Fruit fly (Drosophila melanogaster) whole organism, embryonic: ENCODE measurements around the gene E2f2.

Experiments
- Ada2b ChIP-seq: fragments of 200-800 bp; sonication (Bioruptor generic); IDR thresholded peaks from 2 replicates; pipeline ENCODE4 v1.3.6; 2022; ENCODE audit warnings: missing biosample characterization, missing genetic modification characterization
- Aef1 ChIP-seq: fragments of 200-800 bp; sonication (Bioruptor generic); IDR thresholded peaks from 3 replicates; pipeline ENCODE4 v1.3.6; 2022; ENCODE audit warnings: missing biosample characterization, missing genetic modification characterization
- Bgb ChIP-seq: fragments of 200-800 bp; sonication (Bioruptor generic); IDR thresholded peaks from 2 replicates; pipeline ENCODE4 v1.3.6; 2022; ENCODE audit warnings: missing biosample characterization, missing genetic modification characterization; ENCODE audit not compliant: partially characterized antibody
- BtbVII ChIP-seq: fragments of 200-800 bp; sonication (Bioruptor generic); optimal IDR thresholded peaks from 3 replicates; lab custom pipeline; 2017; ENCODE audit warnings: missing biosample characterization, mild to moderate bottlenecking, missing genetic modification characterization
- Bteb2 ChIP-seq: fragments of 200-800 bp; sonication (Bioruptor generic); optimal IDR thresholded peaks from 2 replicates; lab custom pipeline; 2016; ENCODE audit warnings: missing biosample characterization, missing genetic modification characterization
- CG11093 ChIP-seq: fragments of 200-800 bp; sonication (Bioruptor generic); IDR thresholded peaks from 3 replicates; pipeline ENCODE4 v1.3.6; 2022; ENCODE audit warnings: missing biosample characterization, missing genetic modification characterization
- CG1233 ChIP-seq: fragments of 200-800 bp; sonication (Bioruptor generic); optimal IDR thresholded peaks from 4 replicates; lab custom pipeline; 2018; ENCODE audit warnings: missing biosample characterization, mild to moderate bottlenecking, missing genetic modification characterization
- CG13287 ChIP-seq: fragments of 200-800 bp; sonication (Bioruptor generic); IDR thresholded peaks from 2 replicates; pipeline ENCODE4 v1.3.6; 2022; ENCODE audit warnings: missing biosample characterization, missing genetic modification characterization; ENCODE audit not compliant: partially characterized antibody
- CG13624 ChIP-seq: fragments of 200-800 bp; sonication (Bioruptor generic); optimal IDR thresholded peaks from 2 replicates; lab custom pipeline; 2016; ENCODE audit warnings: missing biosample characterization, missing genetic modification characterization
- CG14860 ChIP-seq: fragments of 200-800 bp; sonication (Bioruptor generic); IDR thresholded peaks from 3 replicates; pipeline ENCODE4 v1.3.6; 2022; ENCODE audit warnings: missing biosample characterization, missing genetic modification characterization; ENCODE audit not compliant: partially characterized antibody
- CG1832 ChIP-seq: fragments of 200-800 bp; sonication (Bioruptor generic); optimal IDR thresholded peaks from 2 replicates; lab custom pipeline; 2017; ENCODE audit warnings: missing biosample characterization, mild to moderate bottlenecking, missing genetic modification characterization, inconsistent platforms
- CG18619 ChIP-seq: fragments of 200-800 bp; sonication (Bioruptor generic); optimal IDR thresholded peaks from 3 replicates; lab custom pipeline; 2017; ENCODE audit warnings: missing biosample characterization, mild to moderate bottlenecking, missing genetic modification characterization
- CG2116 ChIP-seq: fragments of 200-800 bp; sonication (Bioruptor generic); optimal IDR thresholded peaks from 3 replicates; lab custom pipeline; 2018; ENCODE audit warnings: missing biosample characterization, mild to moderate bottlenecking, missing genetic modification characterization
- CG2120 ChIP-seq: fragments of 200-800 bp; sonication (Bioruptor generic); optimal IDR thresholded peaks from 3 replicates; lab custom pipeline; 2016; ENCODE audit warnings: missing biosample characterization, missing genetic modification characterization
- CG2199 ChIP-seq: fragments of 200-800 bp; sonication (Bioruptor generic); IDR thresholded peaks from 3 replicates; pipeline ENCODE4 v1.3.6; 2022; ENCODE audit warnings: missing biosample characterization, missing genetic modification characterization
- CG30431 ChIP-seq: fragments of 200-800 bp; sonication (Bioruptor generic); optimal IDR thresholded peaks from 2 replicates; lab custom pipeline; 2017; ENCODE audit warnings: missing biosample characterization, missing genetic modification characterization
- CG31365 ChIP-seq: fragments of 200-800 bp; sonication (Bioruptor generic); optimal IDR thresholded peaks from 2 replicates; lab custom pipeline; 2018; ENCODE audit warnings: missing biosample characterization, mild to moderate bottlenecking, missing genetic modification characterization
- CG34224 ChIP-seq: fragments of 200-800 bp; sonication (Bioruptor generic); IDR thresholded peaks from 3 replicates; pipeline ENCODE4 v1.3.6; 2022; ENCODE audit warnings: missing biosample characterization, missing genetic modification characterization; ENCODE audit not compliant: partially characterized antibody
- CG3838 ChIP-seq: fragments of 200-800 bp; sonication (Bioruptor generic); optimal IDR thresholded peaks from 3 replicates; lab custom pipeline; 2016; ENCODE audit warnings: missing biosample characterization, missing genetic modification characterization
- CG6765 ChIP-seq: fragments of 200-800 bp; sonication (Bioruptor generic); optimal IDR thresholded peaks from 3 replicates; lab custom pipeline; 2017; ENCODE audit warnings: missing biosample characterization, mild to moderate bottlenecking, missing genetic modification characterization
- CG7987 ChIP-seq: fragments of 200-800 bp; sonication (Bioruptor generic); optimal IDR thresholded peaks from 2 replicates; lab custom pipeline; 2018; ENCODE audit warnings: missing biosample characterization, mild to moderate bottlenecking, missing genetic modification characterization, moderate library complexity
- CG9609 ChIP-seq: fragments of 200-800 bp; sonication (Bioruptor generic); optimal IDR thresholded peaks from 3 replicates; lab custom pipeline; 2016; ENCODE audit warnings: missing biosample characterization, missing genetic modification characterization
- CG9727 ChIP-seq: fragments of 200-800 bp; sonication (Bioruptor generic); optimal IDR thresholded peaks from 3 replicates; lab custom pipeline; 2017; ENCODE audit warnings: missing biosample characterization, mild to moderate bottlenecking, missing genetic modification characterization
- D ChIP-seq, 2 experiments: fragments of 200-800 bp in 1 of 2; fragments of >200 bp in 1 of 2; sonication (Bioruptor generic) in 1 of 2; optimal IDR thresholded peaks; 2 replicates in 1 of 2; 3 replicates in 1 of 2; lab custom pipeline; 2017; ENCODE audit warnings: mild to moderate bottlenecking in 1 of 2, missing biosample characterization in 1 of 2, missing genetic modification characterization in 1 of 2, missing genetic modification reagents in 1 of 2
- Dp ChIP-seq: fragments of 200-800 bp; sonication (Bioruptor generic); optimal IDR thresholded peaks from 2 replicates; lab custom pipeline; 2018; ENCODE audit warnings: missing biosample characterization, mild to moderate bottlenecking, missing genetic modification characterization, moderate library complexity
- E2f1 ChIP-seq: fragments of 200-800 bp; sonication (Bioruptor generic); IDR thresholded peaks from 2 replicates; pipeline ENCODE4 v1.3.6; 2022; ENCODE audit warnings: missing biosample characterization, missing genetic modification characterization
- Eip74EF ChIP-seq, 2 experiments: fragments of 200-800 bp in 1 of 2; fragments of >200 bp in 1 of 2; sonication (Bioruptor generic) in 1 of 2; optimal IDR thresholded peaks; 2 replicates each; lab custom pipeline; 2017 to 2019; ENCODE audit warnings: missing biosample characterization in 2 of 2, missing genetic modification characterization in 2 of 2, mild to moderate bottlenecking in 1 of 2, moderate library complexity in 1 of 2
- Ets65A ChIP-seq: fragments of 200-800 bp; sonication (Bioruptor generic); peaks from one replicate; lab custom pipeline; 2016; ENCODE audit warnings: missing biosample characterization, missing genetic modification characterization
- Nf-YA ChIP-seq: fragments of 200-800 bp; sonication (Bioruptor generic); IDR thresholded peaks from 2 replicates; pipeline ENCODE4 v1.3.6; 2022; ENCODE audit warnings: missing biosample characterization, missing genetic modification characterization
- Sox100B ChIP-seq: fragments of 200-800 bp; sonication (Bioruptor generic); optimal IDR thresholded peaks from 3 replicates; lab custom pipeline; 2018; ENCODE audit warnings: missing biosample characterization, mild to moderate bottlenecking, missing genetic modification characterization
- Spps ChIP-seq: fragments of 200-800 bp; sonication (Bioruptor generic); optimal IDR thresholded peaks from 2 replicates; lab custom pipeline; 2018; ENCODE audit warnings: missing biosample characterization, mild to moderate bottlenecking, missing genetic modification characterization
- Usf ChIP-seq: fragments of 200-800 bp; sonication (Bioruptor generic); optimal IDR thresholded peaks from 2 replicates; lab custom pipeline; 2017; ENCODE audit warnings: missing genotype, missing biosample characterization, missing genetic modification characterization
- abd-A ChIP-seq: fragments of 200-800 bp; sonication (Bioruptor generic); optimal IDR thresholded peaks from 3 replicates; lab custom pipeline; 2019; ENCODE audit warnings: missing biosample characterization, mild to moderate bottlenecking, missing genetic modification characterization, moderate library complexity
- amos ChIP-seq: fragments of 200-800 bp; sonication (Bioruptor generic); IDR thresholded peaks from 2 replicates; pipeline ENCODE4 v1.3.6; 2022; ENCODE audit warnings: missing biosample characterization, missing genetic modification characterization; ENCODE audit not compliant: partially characterized antibody
- caup ChIP-seq: fragments of 200-800 bp; sonication (Bioruptor generic); optimal IDR thresholded peaks from 3 replicates; lab custom pipeline; 2017; ENCODE audit warnings: missing biosample characterization, mild to moderate bottlenecking, missing genetic modification characterization, moderate library complexity; ENCODE audit not compliant: severe bottlenecking
- crc ChIP-seq: fragments of 200-800 bp; sonication (Bioruptor generic); optimal IDR thresholded peaks from 2 replicates; lab custom pipeline; 2016; ENCODE audit warnings: missing biosample characterization, missing genetic modification characterization
- dmrt11E ChIP-seq: fragments of 200-800 bp; sonication (Bioruptor generic); optimal IDR thresholded peaks from 3 replicates; lab custom pipeline; 2018; ENCODE audit warnings: missing biosample characterization, mild to moderate bottlenecking, missing genetic modification characterization, moderate library complexity
- dmrt99B ChIP-seq: fragments of 200-800 bp; sonication (Bioruptor generic); optimal IDR thresholded peaks from 2 replicates; lab custom pipeline; 2018; ENCODE audit warnings: missing biosample characterization, mild to moderate bottlenecking, missing genetic modification characterization, moderate library complexity
- hb ChIP-seq: fragments of 200-800 bp; sonication (Bioruptor generic); IDR thresholded peaks from 3 replicates; pipeline ENCODE4 v1.3.6; 2022; ENCODE audit warnings: missing biosample characterization, missing genetic modification characterization; ENCODE audit not compliant: partially characterized antibody
- insv ChIP-seq, 2 experiments: fragments of 200-800 bp; sonication (Bioruptor generic); optimal IDR thresholded peaks; 3 replicates each; lab custom pipeline; 2016 to 2018; ENCODE audit warnings: missing biosample characterization in 2 of 2, missing genetic modification characterization in 2 of 2
- kah ChIP-seq: fragments of 200-800 bp; sonication (Bioruptor generic); optimal IDR thresholded peaks from 2 replicates; lab custom pipeline; 2018; ENCODE audit warnings: missing biosample characterization, mild to moderate bottlenecking, missing genetic modification characterization
- pfk ChIP-seq: fragments of 200-800 bp; sonication (Bioruptor generic); optimal IDR thresholded peaks from 2 replicates; lab custom pipeline; 2018; ENCODE audit warnings: missing biosample characterization, mild to moderate bottlenecking, missing genetic modification characterization, moderate library complexity
- ro ChIP-seq: fragments of 200-800 bp; sonication (Bioruptor generic); IDR thresholded peaks from 2 replicates; pipeline ENCODE4 v1.3.6; 2022; ENCODE audit warnings: missing biosample characterization, missing genetic modification characterization
- shn ChIP-seq: fragments of 200-800 bp; sonication (Bioruptor generic); optimal IDR thresholded peaks from 3 replicates; lab custom pipeline; 2016; ENCODE audit warnings: missing biosample characterization, missing genetic modification characterization
- slou ChIP-seq: fragments of 200-800 bp; sonication (Bioruptor generic); optimal IDR thresholded peaks from 3 replicates; lab custom pipeline; 2016; ENCODE audit warnings: missing biosample characterization, missing genetic modification characterization
- sna ChIP-seq: fragments of 200-800 bp; sonication (Bioruptor generic); IDR thresholded peaks from 2 replicates; pipeline ENCODE4 v1.3.6; 2022; ENCODE audit warnings: missing biosample characterization, missing genetic modification characterization; ENCODE audit not compliant: partially characterized antibody
- tin ChIP-seq: fragments of 200-800 bp; sonication (Bioruptor generic); optimal IDR thresholded peaks from 3 replicates; lab custom pipeline; 2016; ENCODE audit warnings: missing biosample characterization, missing genetic modification characterization
- tio ChIP-seq: fragments of 200-800 bp; sonication (Bioruptor generic); optimal IDR thresholded peaks from 2 replicates; lab custom pipeline; 2017; ENCODE audit warnings: missing biosample characterization, missing genetic modification characterization, inconsistent platforms
- zen ChIP-seq: fragments of 200-800 bp; sonication (Bioruptor generic); optimal IDR thresholded peaks from 3 replicates; lab custom pipeline; 2018; ENCODE audit warnings: missing biosample characterization, mild to moderate bottlenecking, missing genetic modification characterization, moderate library complexity

E2f2 gene

DNA sequence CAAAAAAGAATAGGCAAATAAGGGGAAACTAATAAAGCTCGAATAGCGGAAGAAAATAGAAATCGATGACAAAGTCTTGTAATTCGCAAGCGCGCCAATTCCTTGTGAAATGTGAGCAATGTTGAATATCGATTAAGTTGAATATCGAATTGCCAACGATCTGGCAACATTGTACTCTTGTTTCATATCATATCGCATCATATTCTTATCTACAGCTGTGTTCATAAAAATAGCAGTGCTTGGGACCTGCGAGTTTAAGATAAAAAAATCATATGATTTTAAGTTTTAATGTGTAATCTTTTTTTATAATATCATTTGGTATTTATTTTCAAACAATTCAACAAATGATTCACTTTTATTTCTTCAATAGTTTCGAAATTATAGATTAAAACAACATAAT, 7.5 kb downstream of the E2f2 start (continued):
- TF ChIP-seq Eip74EF (GFP tag; optimal IDR thresholded peaks at IDR 0.05; lab: Kevin White, UChicago) (peak in 1 of 2 experiments; percentile 48), sna (no peak; the same call in 1 of the 2 replicates), Bteb2 (GFP tag; lab: Kevin White, UChicago) (peak; percentile 53), Usf (GFP tag; lab: Kevin White, UChicago) (no peak), dmrt99B (tag; lab: Kevin White, UChicago) (peak; percentile 63), crc (GFP tag; lab: Kevin White, UChicago) (no peak), CG3838 (GFP tag; lab: Kevin White, UChicago) (no peak), abd-A (tag; lab: Kevin White, UChicago) (no peak), slou (GFP tag; lab: Kevin White, UChicago) (peak; percentile 31), CG7987 (no peak), CG1233 (GFP tag; lab: Kevin White, UChicago) (peak; percentile 27), Bgb (GFP tag; lab: Robert Waterston, UW) (peak; percentile 72; the same call in 1 of the 2 replicates), zen (tag; lab: Kevin White, UChicago) (peak; percentile 3), Aef1 (peak; percentile 32; the same call in 1 of the 3 replicates), CG2199 (GFP tag; lab: Robert Waterston, UW) (no peak; the same call in 2 of the 3 replicates), amos (GFP tag; lab: Robert Waterston, UW) (peak; percentile 74), CG11093 (GFP tag; lab: Robert Waterston, UW) (no peak), CG18619 (GFP tag; lab: Kevin White, UChicago) (no peak), Ada2b (GFP tag; lab: Robert Waterston, UW) (peak; percentile 55), Ets65A (no peak), CG2120 (GFP tag; lab: Kevin White, UChicago) (peak; percentile 65), CG9609 (GFP tag; lab: Kevin White, UChicago) (no peak), caup (GFP tag; lab: Kevin White, UChicago) (no peak), CG9727 (GFP tag; lab: Kevin White, UChicago) (peak; percentile 56), CG2116 (GFP tag; lab: Kevin White, UChicago) (peak; percentile 93), CG14860 (GFP tag; lab: Robert Waterston, UW) (peak; percentile 35; the same call in 2 of the 3 replicates), CG34224 (GFP tag; lab: Robert Waterston, UW) (peak; percentile 80), CG31365 (no peak), Spps (tag; lab: Kevin White, UChicago) (peak; percentile 47), CG1832 (no peak), D (optimal IDR thresholded peaks at IDR 0.05; lab: Kevin White, UChicago) (no peak), D (GFP tag; optimal IDR thresholded peaks at IDR 0.05; lab: Kevin White, UChicago) (no peak), hb (GFP tag; lab: Robert Waterston, UW) (peak; percentile 69; the same call in 2 of the 3 replicates), CG30431 (GFP tag; lab: Kevin White, UChicago) (no peak), kah (no peak), shn (GFP tag; lab: Kevin White, UChicago) (no peak), CG13624 (no peak), CG13287 (GFP tag; lab: Robert Waterston, UW) (peak; percentile 86), tin (GFP tag; lab: Kevin White, UChicago) (peak; percentile 37), Sox100B (GFP tag; lab: Kevin White, UChicago) (peak; percentile 47), insv (GFP tag; optimal IDR thresholded peaks at IDR 0.05; lab: Kevin White, UChicago) (no peak), pfk (no peak), Dp (peak; percentile 84), ro (no peak), Nf-YA (GFP tag; lab: Robert Waterston, UW) (no peak; the same call in 1 of the 2 replicates), E2f1 (GFP tag; lab: Robert Waterston, UW) (peak; percentile 60), tio (peak; percentile 26), CG6765 (GFP tag; lab: Kevin White, UChicago) (no peak), dmrt11E (tag; lab: Kevin White, UChicago) (peak; percentile 48), BtbVII (no peak)
